Fruit fly (Drosophila melanogaster): Measurements from ENCODE around the gene CG16758.

dm6 chr3L:2530635-2531034, 27.2 kb upstream of the CG16758 start:
- no peak for TF ChIP-seq usp (GFP tag; optimal IDR thresholded peaks at IDR 0.05)
- TF ChIP-seq GATAd (GFP tag; optimal IDR thresholded peaks at IDR 0.05): no peak
- no peak for TF ChIP-seq dmrt93B (GFP tag; optimal IDR thresholded peaks at IDR 0.05)
- TF ChIP-seq psq (GFP tag; optimal IDR thresholded peaks at IDR 0.05): no peak

All from whole organism, wandering third instar larva.